Worm (Caenorhabditis elegans) whole organism, midembryonic: ENCODE measurements around the gene W06G6.15.
"Not testable (repeated sequence)": the region's sequence is repeated elsewhere in the genome, so short reads cannot be mapped to it uniquely, and the experiment has no call there.

ENCODE experiments used
- T22C8.4 ChIP-seq: fragments of 200-800 bp; sonication (Bioruptor generic); IDR thresholded peaks from 2 replicates; pipeline ENCODE4 v1.3.6; 2022; ENCODE audit warnings: missing genetic modification characterization, missing compliant biosample characterization
- cog-1 ChIP-seq: sonication (generic microtip); optimal IDR thresholded peaks from 2 replicates; lab custom pipeline; 2016; ENCODE audit warnings: missing genetic modification characterization, missing compliant biosample characterization
- flt-1 ChIP-seq: fragments of 200-800 bp; sonication (Bioruptor generic); IDR thresholded peaks from 2 replicates; pipeline ENCODE4 v1.3.6; 2022; ENCODE audit warnings: missing genetic modification characterization, missing compliant biosample characterization
- klf-2 ChIP-seq: fragments of 200-800 bp; sonication (Bioruptor generic); conservative IDR thresholded peaks from 2 replicates; pipeline ENCODE4 v1.3.6; 2022; ENCODE audit warnings: missing genetic modification reagents, missing genetic modification characterization, missing compliant biosample characterization
- med-1 ChIP-seq: sonication (generic microtip); optimal IDR thresholded peaks from 2 replicates; lab custom pipeline; 2017; ENCODE audit warnings: missing genetic modification characterization, mild to moderate bottlenecking, missing compliant biosample characterization, antibody characterized with exemption, missing genetic modification reagents; ENCODE audit not compliant: insufficient read depth
- ref-1 ChIP-seq: fragments of 200-800 bp; sonication (Bioruptor generic); conservative IDR thresholded peaks from 2 replicates; pipeline ENCODE4 v1.3.6; 2022; ENCODE audit warnings: missing genetic modification reagents, missing genetic modification characterization, missing compliant biosample characterization
- tab-1 ChIP-seq: fragments of 200-800 bp; sonication (Bioruptor generic); IDR thresholded peaks from 2 replicates; pipeline ENCODE4 v1.3.6; 2022; ENCODE audit warnings: missing genetic modification characterization, missing compliant biosample characterization
- ztf-23 ChIP-seq: fragments of 200-800 bp; sonication (Bioruptor generic); IDR thresholded peaks from 2 replicates; pipeline ENCODE4 v1.3.6; 2022; ENCODE audit warnings: missing genetic modification reagents, missing genetic modification characterization, missing compliant biosample characterization
- ztf-29 ChIP-seq: fragments of 200-800 bp; sonication (Bioruptor generic); IDR thresholded peaks from 2 replicates; pipeline ENCODE4 v1.3.6; 2022; ENCODE audit warnings: missing genetic modification reagents, missing genetic modification characterization, missing compliant biosample characterization

The W06G6.15 gene

ce11 chrV:16648317-16649018 lies 5.9 kb upstream of the W06G6.15 start, which contains the start of gene W06G6.20:
TSS of gene W06G6.20 (minus strand) at chrV:16648367.
- no peak for TF ChIP-seq ztf-23 (GFP tag; lab: Robert Waterston, UW)
- no peak for TF ChIP-seq tab-1 (GFP tag; lab: Robert Waterston, UW)
- TF ChIP-seq ztf-29 (GFP tag; lab: Robert Waterston, UW): no peak
- TF ChIP-seq T22C8.4: no peak
- no peak for TF ChIP-seq med-1 (GFP tag; lab: Kevin White, UChicago)
- TF ChIP-seq flt-1 (GFP tag; lab: Robert Waterston, UW): no peak
- no peak for TF ChIP-seq ref-1 (GFP tag; lab: Robert Waterston, UW)
- TF ChIP-seq klf-2: no peak
- no peak for TF ChIP-seq cog-1 (tag; lab: Kevin White, UChicago)

DNA sequence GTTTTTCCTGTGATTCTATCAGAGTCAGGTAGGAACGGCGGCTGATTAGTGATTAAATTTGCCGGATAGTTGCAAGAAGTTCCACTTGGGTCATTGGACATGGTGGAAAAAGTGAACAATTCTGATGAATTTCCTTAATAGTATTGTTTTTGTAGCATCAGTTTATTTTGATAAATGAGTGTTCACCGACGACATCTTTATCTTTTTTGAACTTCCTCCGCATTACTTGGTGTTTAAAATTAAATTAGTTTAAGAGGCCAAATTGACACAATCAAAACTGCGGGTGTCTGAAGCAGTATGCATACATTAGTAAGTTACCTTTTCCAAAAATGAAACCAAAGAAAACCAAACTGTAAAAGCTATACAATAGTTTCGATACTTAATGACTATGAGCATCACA lies 5.1 kb upstream of the W06G6.15 start, which contains the start of gene W06G6.11:
W06G6.11 (minus strand) TSS at position 101 of the 400 bp plus-strand sequence.
- not testable (repeated sequence) for TF ChIP-seq flt-1 (GFP tag; lab: Robert Waterston, UW); klf-2; med-1 (GFP tag; lab: Kevin White, UChicago)

- not testable (repeated sequence) for TF ChIP-seq klf-2; T22C8.4; ref-1 (GFP tag; lab: Robert Waterston, UW)
These were observed 6.5 kb downstream of the W06G6.15 start, which contains the start of gene Y70C5B.2 for ce11 chrV:16660816-16661215. TSS of gene Y70C5B.2 (minus strand) at chrV:16660916.

ce11 chrV:16666647-16667046 lies 12.3 kb downstream of the W06G6.15 start, which contains the start of gene F14F8.14:
TSS of gene F14F8.14 (minus strand) at chrV:16666747.
- TF ChIP-seq ref-1 (GFP tag; lab: Robert Waterston, UW) (no peak), klf-2 (no peak), med-1 (GFP tag; lab: Kevin White, UChicago) (no peak), T22C8.4 (no peak), ztf-29 (GFP tag; lab: Robert Waterston, UW) (no peak), ztf-23 (GFP tag; lab: Robert Waterston, UW) (no peak)

DNA sequence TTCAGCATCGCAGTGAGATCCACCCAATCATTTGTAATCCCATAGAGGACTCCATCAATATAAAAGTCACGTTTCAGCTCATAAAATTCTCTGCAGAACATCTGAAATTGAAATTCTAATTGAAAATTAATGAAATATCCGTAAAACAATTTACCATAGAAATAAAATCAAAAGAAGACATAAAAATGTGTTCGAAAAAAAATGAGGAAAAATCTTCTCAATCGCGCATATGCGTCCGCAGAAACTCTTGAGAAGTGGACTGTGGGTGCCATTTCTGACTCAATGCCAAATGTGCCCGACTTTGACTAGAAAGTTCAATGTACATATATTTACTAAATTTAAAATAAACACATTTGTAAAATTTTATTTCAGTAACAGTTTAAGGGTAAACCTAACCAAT lies 14.1 kb downstream of the W06G6.15 start, which contains the start of gene F14F8.9:
F14F8.9 (minus strand) TSS at position 101 of the 400 bp plus-strand sequence.
- TF ChIP-seq ztf-29 (GFP tag; lab: Robert Waterston, UW) (no peak), tab-1 (GFP tag; lab: Robert Waterston, UW) (no peak), cog-1 (tag; lab: Kevin White, UChicago) (no peak), klf-2 (no peak), flt-1 (GFP tag; lab: Robert Waterston, UW) (no peak), med-1 (GFP tag; lab: Kevin White, UChicago) (no peak), ztf-23 (GFP tag; lab: Robert Waterston, UW) (no peak), T22C8.4 (no peak), ref-1 (GFP tag; lab: Robert Waterston, UW) (no peak)

DNA sequence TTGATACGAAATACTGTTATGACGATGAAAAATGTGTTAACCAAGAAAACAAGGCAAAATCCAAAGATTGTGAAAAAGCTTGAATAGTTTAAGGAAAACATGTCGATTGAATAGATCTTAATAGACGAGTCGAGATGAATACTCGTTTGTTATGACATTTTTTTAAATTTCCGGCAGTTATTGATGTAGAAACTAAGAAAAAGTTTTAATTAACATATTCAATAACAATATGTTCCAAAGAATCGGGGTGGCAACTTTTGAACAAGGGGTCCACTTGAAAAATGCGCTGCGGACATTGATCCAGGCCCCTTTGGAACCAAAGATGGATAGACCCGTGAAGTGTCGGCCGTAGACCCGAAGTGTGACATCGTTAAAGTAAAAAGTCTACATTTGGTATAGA lies 16.8 kb downstream of the W06G6.15 start, which contains the start of gene str-61:
str-61 (minus strand) TSS at position 101 of the 400 bp plus-strand sequence.
- TF ChIP-seq med-1 (GFP tag; lab: Kevin White, UChicago) (no peak), tab-1 (GFP tag; lab: Robert Waterston, UW) (no peak), flt-1 (GFP tag; lab: Robert Waterston, UW) (no peak), klf-2 (no peak), ref-1 (GFP tag; lab: Robert Waterston, UW) (no peak), cog-1 (tag; lab: Kevin White, UChicago) (no peak), ztf-29 (GFP tag; lab: Robert Waterston, UW) (no peak), ztf-23 (GFP tag; lab: Robert Waterston, UW) (no peak), T22C8.4 (no peak)

DNA sequence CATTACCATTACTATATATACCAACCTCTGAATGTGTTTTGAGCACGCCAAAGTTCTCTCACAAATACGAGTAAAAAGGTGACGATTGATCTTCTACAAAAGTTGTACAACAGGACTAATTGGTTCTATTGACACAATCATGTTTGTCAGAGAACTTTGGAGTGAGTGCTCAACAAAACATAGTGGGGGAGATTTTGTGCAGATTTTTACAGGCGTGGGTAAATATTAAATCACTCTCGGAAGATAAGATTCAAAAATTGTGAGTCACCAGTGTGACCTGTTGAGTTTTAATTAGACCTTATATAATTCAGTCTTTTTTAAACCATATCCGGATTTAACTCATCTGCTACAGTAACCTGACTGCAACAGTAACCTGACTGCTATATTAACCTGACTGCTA lies 17.9 kb downstream of the W06G6.15 start, which contains the start of gene F14F8.8:
F14F8.8 (minus strand) TSS at position 101 of the 400 bp plus-strand sequence.
- TF ChIP-seq tab-1 (GFP tag; lab: Robert Waterston, UW) (no peak), cog-1 (tag; lab: Kevin White, UChicago) (no peak), klf-2 (no peak), ztf-23 (GFP tag; lab: Robert Waterston, UW) (no peak), med-1 (GFP tag; lab: Kevin White, UChicago) (no peak), ztf-29 (GFP tag; lab: Robert Waterston, UW) (no peak), ref-1 (GFP tag; lab: Robert Waterston, UW) (no peak)

ce11 chrV:16674399-16674798 lies 20.1 kb downstream of the W06G6.15 start:
- TF ChIP-seq klf-2: no peak
- TF ChIP-seq ztf-23 (GFP tag; lab: Robert Waterston, UW): no peak
- no peak for TF ChIP-seq ref-1 (GFP tag; lab: Robert Waterston, UW)

ce11 chrV:16675553-16675952 lies 21.2 kb downstream of the W06G6.15 start, which contains the start of gene srz-1:
TSS of gene srz-1 (plus strand) at chrV:16675853.
- TF ChIP-seq klf-2 (no peak), tab-1 (GFP tag; lab: Robert Waterston, UW) (no peak), cog-1 (tag; lab: Kevin White, UChicago) (no peak), ztf-29 (GFP tag; lab: Robert Waterston, UW) (no peak), flt-1 (GFP tag; lab: Robert Waterston, UW) (no peak), T22C8.4 (no peak), ztf-23 (GFP tag; lab: Robert Waterston, UW) (no peak), med-1 (GFP tag; lab: Kevin White, UChicago) (no peak)

DNA sequence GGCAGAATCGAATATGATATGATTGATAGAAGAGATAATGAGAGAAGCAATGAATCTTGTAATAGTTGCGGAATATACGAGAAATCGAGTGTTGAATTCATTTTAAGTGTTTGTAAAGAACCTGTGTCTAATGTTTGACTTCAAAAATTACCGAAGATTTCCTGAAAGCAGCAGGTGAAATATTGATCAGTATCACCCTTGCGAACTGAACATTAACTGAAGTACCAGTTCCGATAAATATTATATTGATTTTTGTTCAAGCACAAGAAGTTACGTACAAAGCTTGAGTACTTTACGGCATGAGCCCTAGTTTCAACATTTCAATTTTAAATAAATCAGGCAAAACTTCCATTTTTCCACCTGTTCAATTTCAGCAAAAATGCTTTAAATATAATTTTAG lies 24.9 kb downstream of the W06G6.15 start, which contains the start of gene srz-103:
srz-103 (minus strand) TSS at position 101 of the 400 bp plus-strand sequence.
- TF ChIP-seq klf-2: no peak
- no peak for TF ChIP-seq ztf-23 (GFP tag; lab: Robert Waterston, UW)
- TF ChIP-seq tab-1 (GFP tag; lab: Robert Waterston, UW): no peak
- TF ChIP-seq ref-1 (GFP tag; lab: Robert Waterston, UW): no peak
- no peak for TF ChIP-seq ztf-29 (GFP tag; lab: Robert Waterston, UW)
- TF ChIP-seq flt-1 (GFP tag; lab: Robert Waterston, UW): no peak
- no peak for TF ChIP-seq med-1 (GFP tag; lab: Kevin White, UChicago)
- TF ChIP-seq T22C8.4: no peak
